Worm (Caenorhabditis elegans): ENCODE data around the gene abcf-3.
A peak's percentile ranks its signal among the peaks of the same experiment; 100 is the strongest.

The abcf-3 gene

ce11 chrIII:6157708-6158321 lies 15.4 kb upstream of the abcf-3 start, which contains the start of gene anmt-2:
Gene anmt-2 (minus strand): TSS chrIII:6157758.
- TF ChIP-seq nhr-11 (tag; optimal IDR thresholded peaks at IDR 0.05) (no peak), ceh-18 (tag; optimal IDR thresholded peaks at IDR 0.05) (peak; percentile 62)

ce11 chrIII:6158642-6159475 lies 14.3 kb upstream of the abcf-3 start, which contains the start of gene nfm-1:
Gene nfm-1 (plus strand): TSS chrIII:6159453.
- TF ChIP-seq ttx-3 (tag; optimal IDR thresholded peaks at IDR 0.05) = peak; percentile 79
- no peak for TF ChIP-seq unc-55 (GFP tag; optimal IDR thresholded peaks at IDR 0.05)
- peak; percentile 69 for TF ChIP-seq npax-4 (tag; optimal IDR thresholded peaks at IDR 0.05)
- TF ChIP-seq pag-3 (tag; optimal IDR thresholded peaks at IDR 0.05; ENCODE audit: borderline replicate concordance) = no peak
- TF ChIP-seq hlh-6 (tag; optimal IDR thresholded peaks at IDR 0.05) = peak; percentile 26
- peak; percentile 65 for TF ChIP-seq K02D7.2 (tag; optimal IDR thresholded peaks at IDR 0.05)
- peak; percentile 85 for TF ChIP-seq pha-2 (tag; optimal IDR thresholded peaks at IDR 0.05)
- peak; percentile 47 for TF ChIP-seq rnt-1 (tag; optimal IDR thresholded peaks at IDR 0.05)
- TF ChIP-seq ref-2 (tag; optimal IDR thresholded peaks at IDR 0.05) = peak; percentile 64
- TF ChIP-seq ceh-31 (tag; optimal IDR thresholded peaks at IDR 0.05) = peak; percentile 41
- peak; percentile 86 for TF ChIP-seq sox-4 (tag; optimal IDR thresholded peaks at IDR 0.05)
- no peak for TF ChIP-seq elt-4 (tag; optimal IDR thresholded peaks at IDR 0.05)
- peak; percentile 57 for TF ChIP-seq nhr-232 (tag; optimal IDR thresholded peaks at IDR 0.05)
- peak; percentile 19 for TF ChIP-seq ceh-34 (tag; optimal IDR thresholded peaks at IDR 0.05)
- TF ChIP-seq dmd-4 (tag; optimal IDR thresholded peaks at IDR 0.05; ENCODE audit: borderline replicate concordance) = peak; percentile 21
- peak; percentile 19 for TF ChIP-seq sdc-2 (tag; optimal IDR thresholded peaks at IDR 0.05)
- TF ChIP-seq unc-3 (GFP tag; conservative IDR thresholded peaks at IDR 0.05) = peak; percentile 84
- TF ChIP-seq unc-3 (tag; optimal IDR thresholded peaks at IDR 0.05) = peak; percentile 83
- TF ChIP-seq odd-2 (tag; optimal IDR thresholded peaks at IDR 0.05) = peak; percentile 35
- peak; percentile 7 for TF ChIP-seq F13H6.1 (tag; optimal IDR thresholded peaks at IDR 0.05)
- TF ChIP-seq C38D4.7 (GFP tag; optimal IDR thresholded peaks at IDR 0.05) = peak; percentile 82
- peak; percentile 77 for TF ChIP-seq ceh-45 (GFP tag; IDR thresholded peaks at IDR 0.05)
- TF ChIP-seq tbx-7 (tag; optimal IDR thresholded peaks at IDR 0.05) = no peak
- peak; percentile 31 for TF ChIP-seq ahr-1 (tag; optimal IDR thresholded peaks at IDR 0.05)
- no peak for TF ChIP-seq mec-3 (tag; optimal IDR thresholded peaks at IDR 0.05; ENCODE audit: borderline replicate concordance)
- peak; percentile 83 for TF ChIP-seq elt-2 (tag; optimal IDR thresholded peaks at IDR 0.05)
- peak; percentile 4 for TF ChIP-seq pros-1 (tag; optimal IDR thresholded peaks at IDR 0.05)
- TF ChIP-seq ceh-19 (GFP tag; optimal IDR thresholded peaks at IDR 0.05) = peak; percentile 87
- TF ChIP-seq unc-42 (tag; optimal IDR thresholded peaks at IDR 0.05) = peak; percentile 25
- peak; percentile 68 for TF ChIP-seq unc-86 (tag; optimal IDR thresholded peaks at IDR 0.05)
- peak; percentile 48 for TF ChIP-seq syd-9 (tag; optimal IDR thresholded peaks at IDR 0.05)
- peak; percentile 37 for TF ChIP-seq C08G9.2 (tag; optimal IDR thresholded peaks at IDR 0.05)
- no peak for TF ChIP-seq lim-6 (tag; optimal IDR thresholded peaks at IDR 0.05)
- TF ChIP-seq hlh-15 (tag; optimal IDR thresholded peaks at IDR 0.05) = peak; percentile 63
- TF ChIP-seq Y22D7AL.16 (tag; optimal IDR thresholded peaks at IDR 0.05) = peak; percentile 66
- TF ChIP-seq nhr-11 (tag; optimal IDR thresholded peaks at IDR 0.05) = no peak
- peak; percentile 32 for TF ChIP-seq ceh-24 (tag; optimal IDR thresholded peaks at IDR 0.05)
- no peak for TF ChIP-seq fkh-6 (tag; optimal IDR thresholded peaks at IDR 0.05)
- TF ChIP-seq ets-4 (tag; optimal IDR thresholded peaks at IDR 0.05) = no peak
- peak; percentile 25 for TF ChIP-seq ceh-14 (tag; optimal IDR thresholded peaks at IDR 0.05)
- peak; percentile 86 for TF ChIP-seq ceh-6 (GFP tag; optimal IDR thresholded peaks at IDR 0.05)
- TF ChIP-seq ztf-16 (tag; optimal IDR thresholded peaks at IDR 0.05) = peak; percentile 77
- peak; percentile 63 for TF ChIP-seq nfya-1 (tag; optimal IDR thresholded peaks at IDR 0.05)
- TF ChIP-seq ceh-9 (tag; optimal IDR thresholded peaks at IDR 0.05) = peak; percentile 73
- TF ChIP-seq hlh-30 (tag; optimal IDR thresholded peaks at IDR 0.05; ENCODE audit: insufficient read depth) = no peak
- TF ChIP-seq ceh-30 (tag; optimal IDR thresholded peaks at IDR 0.05) = no peak
- TF ChIP-seq hlh-13 (GFP tag; optimal IDR thresholded peaks at IDR 0.05) = peak; percentile 40

All from whole organism, late embryonic.